Worm (Caenorhabditis elegans) whole organism, L2 larva: Measurements from ENCODE around the gene C18H2.5.

Source experiments
- C34F6.9 ChIP-seq: fragments of 150-350 bp; optimal IDR thresholded peaks from 2 replicates; lab custom pipeline; 2014; ENCODE audit warnings: missing biosample characterization, missing genetic modification characterization
- F13H6.1 ChIP-seq: sonication (generic microtip); optimal IDR thresholded peaks from 2 replicates; lab custom pipeline; 2016; ENCODE audit warnings: missing genetic modification characterization, missing compliant biosample characterization
- Y55F3AM.14 ChIP-seq: fragments of 200-800 bp; sonication (Bioruptor generic); optimal IDR thresholded peaks from 2 replicates; lab custom pipeline; 2018; ENCODE audit warnings: mild to moderate bottlenecking, missing genetic modification characterization, missing compliant biosample characterization
- ZK546.5 ChIP-seq: sonication (generic microtip); optimal IDR thresholded peaks from 2 replicates; lab custom pipeline; 2017; ENCODE audit warnings: missing biosample characterization, missing genetic modification characterization
- aly-2 ChIP-seq: fragments of 150-350 bp; optimal IDR thresholded peaks from 2 replicates; lab custom pipeline; 2014; ENCODE audit warnings: missing biosample characterization, missing genetic modification characterization
- ama-1 ChIP-seq: fragments of 150-350 bp; optimal IDR thresholded peaks from 2 replicates; lab custom pipeline; 2018; ENCODE audit warnings: inconsistent platforms
- ceh-16 ChIP-seq: fragments of 150-350 bp; optimal IDR thresholded peaks from 2 replicates; lab custom pipeline; 2014; ENCODE audit warnings: missing biosample characterization, missing genetic modification characterization
- crh-2 ChIP-seq: sonication (generic microtip); optimal IDR thresholded peaks from 2 replicates; lab custom pipeline; 2017; ENCODE audit warnings: missing biosample characterization, missing genetic modification characterization
- dmd-4 ChIP-seq: sonication (generic microtip); optimal IDR thresholded peaks from 2 replicates; lab custom pipeline; 2017; ENCODE audit warnings: missing biosample characterization, missing genetic modification characterization
- egl-27 ChIP-seq: sonication (generic microtip); optimal IDR thresholded peaks from 3 replicates; lab custom pipeline; 2017; ENCODE audit warnings: missing biosample characterization, missing genetic modification reagents, missing genetic modification characterization
- elt-1 ChIP-seq: fragments of 150-350 bp; optimal IDR thresholded peaks from 2 replicates; lab custom pipeline; 2014; ENCODE audit warnings: missing biosample characterization, missing genetic modification characterization
- fos-1 ChIP-seq: fragments of 150-350 bp; optimal IDR thresholded peaks from 2 replicates; lab custom pipeline; 2014; ENCODE audit warnings: missing biosample characterization, missing genetic modification characterization
- gmeb-1 ChIP-seq: fragments of 150-350 bp; optimal IDR thresholded peaks from 2 replicates; lab custom pipeline; 2014; ENCODE audit warnings: missing biosample characterization, missing genetic modification characterization
- lin-11 ChIP-seq: fragments of 150-350 bp; sonication (generic microtip); optimal IDR thresholded peaks from 2 replicates; lab custom pipeline; 2014; ENCODE audit warnings: missing biosample characterization, missing genetic modification characterization, inconsistent platforms, mixed read lengths
- lin-13 ChIP-seq: fragments of 150-350 bp; optimal IDR thresholded peaks from 2 replicates; lab custom pipeline; 2014; ENCODE audit warnings: missing biosample characterization, missing genetic modification reagents, missing genetic modification characterization
- lin-39 ChIP-seq: fragments of 150-350 bp; optimal IDR thresholded peaks from 2 replicates; lab custom pipeline; 2014; ENCODE audit warnings: missing biosample characterization, missing genetic modification reagents, missing genetic modification characterization
- lsy-2 ChIP-seq, 2 experiments: fragments of 150-350 bp in 1 of 2; sonication (generic microtip) in 1 of 2; optimal IDR thresholded peaks; 2 replicates each; lab custom pipeline; 2014 to 2017; ENCODE audit warnings: missing biosample characterization in 2 of 2, missing genetic modification characterization in 2 of 2
- mab-5 ChIP-seq: fragments of 150-350 bp; optimal IDR thresholded peaks from 2 replicates; lab custom pipeline; 2014; ENCODE audit warnings: missing biosample characterization, missing genetic modification characterization
- mbf-1 ChIP-seq: sonication (generic microtip); optimal IDR thresholded peaks from 2 replicates; lab custom pipeline; 2017; ENCODE audit warnings: missing biosample characterization, missing genetic modification characterization
- mdl-1 ChIP-seq, 2 experiments: fragments of 150-350 bp in 1 of 2; sonication (generic microtip) in 1 of 2; optimal IDR thresholded peaks; 2 replicates each; lab custom pipeline; 2017; ENCODE audit warnings: missing biosample characterization in 2 of 2, missing genetic modification characterization in 2 of 2
- nhr-10 ChIP-seq: sonication (generic microtip); optimal IDR thresholded peaks from 2 replicates; lab custom pipeline; 2017; ENCODE audit warnings: missing biosample characterization, missing genetic modification characterization
- nhr-11 ChIP-seq: fragments of 150-350 bp; optimal IDR thresholded peaks from 2 replicates; lab custom pipeline; 2014; ENCODE audit warnings: missing biosample characterization, missing genetic modification characterization
- nhr-12 ChIP-seq: fragments of 150-350 bp; optimal IDR thresholded peaks from 2 replicates; lab custom pipeline; 2014; ENCODE audit warnings: missing biosample characterization, missing genetic modification characterization
- nhr-129 ChIP-seq: fragments of 150-350 bp; optimal IDR thresholded peaks from 2 replicates; lab custom pipeline; 2014; ENCODE audit warnings: missing biosample characterization, missing genetic modification characterization
- nhr-21 ChIP-seq: fragments of 150-350 bp; optimal IDR thresholded peaks from 2 replicates; lab custom pipeline; 2014; ENCODE audit warnings: missing biosample characterization, missing genetic modification characterization
- nhr-23 ChIP-seq: fragments of 150-350 bp; optimal IDR thresholded peaks from 2 replicates; lab custom pipeline; 2014; ENCODE audit warnings: missing biosample characterization, missing genetic modification reagents, missing genetic modification characterization
- nhr-237 ChIP-seq: fragments of 150-350 bp; optimal IDR thresholded peaks from 2 replicates; lab custom pipeline; 2014; ENCODE audit warnings: missing biosample characterization, missing genetic modification characterization
- nhr-25 ChIP-seq: fragments of 150-350 bp; sonication (generic microtip); optimal IDR thresholded peaks from 3 replicates; lab custom pipeline; 2014; ENCODE audit warnings: missing biosample characterization, missing genetic modification characterization
- nhr-6 ChIP-seq: fragments of 150-350 bp; optimal IDR thresholded peaks from 2 replicates; lab custom pipeline; 2014; ENCODE audit warnings: missing biosample characterization, missing genetic modification characterization
- nhr-77 ChIP-seq: fragments of 150-350 bp; optimal IDR thresholded peaks from 2 replicates; lab custom pipeline; 2014; ENCODE audit warnings: missing biosample characterization, missing genetic modification characterization
- sem-4 ChIP-seq: fragments of 150-350 bp; optimal IDR thresholded peaks from 2 replicates; lab custom pipeline; 2014; ENCODE audit warnings: missing biosample characterization, missing genetic modification reagents, missing genetic modification characterization
- skn-1 ChIP-seq: sonication (generic microtip); optimal IDR thresholded peaks from 2 replicates; lab custom pipeline; 2017; ENCODE audit warnings: missing biosample characterization, missing genetic modification characterization
- sma-3 ChIP-seq: sonication (generic microtip); optimal IDR thresholded peaks from 2 replicates; lab custom pipeline; 2016; ENCODE audit warnings: missing genetic modification reagents, missing genetic modification characterization, missing compliant biosample characterization
- sma-9 ChIP-seq, 2 experiments: fragments of 150-350 bp in 1 of 2; sonication (generic microtip) in 1 of 2; optimal IDR thresholded peaks; 2 replicates each; lab custom pipeline; 2014 to 2016; ENCODE audit warnings: missing genetic modification characterization in 2 of 2, mild to moderate bottlenecking in 1 of 2, missing biosample characterization in 1 of 2, missing compliant biosample characterization in 1 of 2, missing genetic modification reagents in 1 of 2, moderate library complexity in 1 of 2
- snpc-4 ChIP-seq: fragments of 150-350 bp; optimal IDR thresholded peaks from 2 replicates; lab custom pipeline; 2014; ENCODE audit warnings: missing biosample characterization, missing genetic modification characterization
- unc-55 ChIP-seq: fragments of 150-350 bp; sonication (generic microtip); optimal IDR thresholded peaks from 3 replicates; lab custom pipeline; 2014; ENCODE audit warnings: missing biosample characterization, missing genetic modification reagents, missing genetic modification characterization
- zag-1 ChIP-seq: fragments of 150-350 bp; optimal IDR thresholded peaks from 2 replicates; lab custom pipeline; 2014; ENCODE audit warnings: missing biosample characterization, missing genetic modification characterization
- ztf-4 ChIP-seq: fragments of 150-350 bp; optimal IDR thresholded peaks from 2 replicates; lab custom pipeline; 2014; ENCODE audit warnings: missing biosample characterization, missing genetic modification characterization

Gene C18H2.5

ce11 chrIII:7733563-7733962 is 39.4 kb upstream of the C18H2.5 start:
- TF ChIP-seq nhr-23 (tag; lab: Kevin White, UChicago) (no peak), C34F6.9 (tag; lab: Kevin White, UChicago) (no peak), nhr-129 (tag; lab: Kevin White, UChicago) (peak; percentile 22), nhr-25 (peak; percentile 4)

ce11 chrIII:7731085-7731484 is 36.9 kb upstream of the C18H2.5 start:
- TF ChIP-seq mab-5 = no peak
- peak; percentile 17 for TF ChIP-seq nhr-25

ce11 chrIII:7730331-7730730 is 36.2 kb upstream of the C18H2.5 start:
- TF ChIP-seq ama-1 (no peak), snpc-4 (no peak), fos-1 (tag; lab: Kevin White, UChicago) (peak; percentile 85), nhr-11 (tag; lab: Kevin White, UChicago) (no peak), sma-9 (GFP tag; optimal IDR thresholded peaks at IDR 0.05; lab: Kevin White, UChicago) (peak; percentile 29), sma-9 (tag; optimal IDR thresholded peaks at IDR 0.05; lab: Kevin White, UChicago) (no peak)

- TF ChIP-seq lin-13 (peak; percentile 67), mbf-1 (no peak), sma-3 (peak; percentile 42), ztf-4 (peak; percentile 82), crh-2 (tag; lab: Kevin White, UChicago) (peak; percentile 70), nhr-25 (peak; percentile 30), sma-9 (GFP tag; optimal IDR thresholded peaks at IDR 0.05; lab: Kevin White, UChicago) (peak; percentile 8), sma-9 (tag; optimal IDR thresholded peaks at IDR 0.05; lab: Kevin White, UChicago) (no peak), nhr-237 (tag; lab: Kevin White, UChicago) (no peak), nhr-21 (tag; lab: Kevin White, UChicago) (no peak), sem-4 (tag; lab: Kevin White, UChicago) (peak; percentile 72), gmeb-1 (peak; percentile 0), ama-1 (peak; percentile 68), ZK546.5 (tag; lab: Kevin White, UChicago) (peak; percentile 11), unc-55 (GFP tag; lab: Kevin White, UChicago) (peak; percentile 67), aly-2 (tag; lab: Kevin White, UChicago) (no peak), elt-1 (no peak), dmd-4 (tag; lab: Kevin White, UChicago) (no peak), F13H6.1 (peak; percentile 95), nhr-12 (tag; lab: Kevin White, UChicago) (no peak), ceh-16 (tag; lab: Kevin White, UChicago) (no peak), Y55F3AM.14 (GFP tag; lab: Kevin White, UChicago) (peak; percentile 17), lin-11 (tag; lab: Kevin White, UChicago) (peak; percentile 13), lin-39 (no peak), nhr-23 (tag; lab: Kevin White, UChicago) (no peak), nhr-77 (tag; lab: Kevin White, UChicago) (no peak), mdl-1 (tag; optimal IDR thresholded peaks at IDR 0.05; lab: Kevin White, UChicago) (peak; percentile 43 to 46), snpc-4 (peak; percentile 19), nhr-6 (tag; lab: Kevin White, UChicago) (peak; percentile 41), egl-27 (tag; lab: Kevin White, UChicago) (peak; percentile 75), fos-1 (tag; lab: Kevin White, UChicago) (peak; percentile 59), nhr-129 (tag; lab: Kevin White, UChicago) (peak; percentile 86), lsy-2 (tag; optimal IDR thresholded peaks at IDR 0.05; lab: Kevin White, UChicago) (peak; percentile 49 to 77), C34F6.9 (tag; lab: Kevin White, UChicago) (peak; percentile 73), nhr-11 (tag; lab: Kevin White, UChicago) (peak; percentile 41), skn-1 (tag; lab: Kevin White, UChicago) (peak; percentile 21), zag-1 (tag; lab: Kevin White, UChicago) (peak; percentile 42), nhr-10 (tag; lab: Kevin White, UChicago) (no peak)
Observed at ce11 chrIII:7729534-7730061, 35.4 kb upstream of the C18H2.5 start, which contains the start of gene ZK112.4. TSS of gene ZK112.4 (minus strand) at chrIII:7730011.
